Worm (Caenorhabditis elegans) whole organism, late embryonic: ENCODE results near the gene cyp-33C11.
A peak's percentile ranks its signal among the peaks of the same experiment; 100 is the strongest.

Experiments
- C08G9.2 ChIP-seq: sonication (generic microtip); optimal IDR thresholded peaks from 2 replicates; lab custom pipeline; 2016; ENCODE audit warnings: mild to moderate bottlenecking, missing genetic modification characterization, moderate library complexity, missing compliant biosample characterization
- F13H6.1 ChIP-seq: sonication (generic microtip); optimal IDR thresholded peaks from 2 replicates; lab custom pipeline; 2016; ENCODE audit warnings: missing genetic modification characterization, missing compliant biosample characterization
- K02D7.2 ChIP-seq: sonication (generic microtip); optimal IDR thresholded peaks from 2 replicates; lab custom pipeline; 2017; ENCODE audit warnings: mild to moderate bottlenecking, missing genetic modification characterization, missing compliant biosample characterization
- K09A11.1 ChIP-seq: sonication (generic microtip); optimal IDR thresholded peaks from 2 replicates; lab custom pipeline; 2017; ENCODE audit warnings: antibody characterized with exemption, mild to moderate bottlenecking, missing genetic modification characterization, missing compliant biosample characterization; ENCODE audit not compliant: insufficient read depth
- ama-1 ChIP-seq: fragments of 150-350 bp; optimal IDR thresholded peaks from 2 replicates; lab custom pipeline; 2014
- ceh-18 ChIP-seq: sonication (generic microtip); optimal IDR thresholded peaks from 2 replicates; lab custom pipeline; 2016; ENCODE audit warnings: missing genetic modification characterization, missing compliant biosample characterization
- ceh-19 ChIP-seq: fragments of 200-800 bp; sonication (Bioruptor generic); optimal IDR thresholded peaks from 2 replicates; lab custom pipeline; 2018; ENCODE audit warnings: mild to moderate bottlenecking, missing genetic modification characterization, missing compliant biosample characterization
- ceh-2 ChIP-seq: sonication (generic microtip); optimal IDR thresholded peaks from 2 replicates; lab custom pipeline; 2016; ENCODE audit warnings: missing genotype, missing genetic modification characterization, missing compliant biosample characterization
- ceh-24 ChIP-seq: sonication (generic microtip); optimal IDR thresholded peaks from 2 replicates; lab custom pipeline; 2016; ENCODE audit warnings: mild to moderate bottlenecking, missing genetic modification characterization, missing compliant biosample characterization
- ceh-30 ChIP-seq: fragments of 150-350 bp; optimal IDR thresholded peaks from 2 replicates; lab custom pipeline; 2014; ENCODE audit warnings: missing biosample characterization, missing genetic modification characterization
- ceh-48 ChIP-seq: sonication (generic microtip); optimal IDR thresholded peaks from 2 replicates; lab custom pipeline; 2016; ENCODE audit warnings: missing genetic modification characterization, inconsistent platforms, missing compliant biosample characterization
- ceh-9 ChIP-seq: sonication (generic microtip); optimal IDR thresholded peaks from 2 replicates; lab custom pipeline; 2016; ENCODE audit warnings: mild to moderate bottlenecking, missing genetic modification characterization, inconsistent platforms, missing compliant biosample characterization
- che-1 ChIP-seq: sonication (generic microtip); optimal IDR thresholded peaks from 2 replicates; lab custom pipeline; 2016; ENCODE audit warnings: mild to moderate bottlenecking, missing genetic modification characterization, missing compliant biosample characterization
- dmd-4 ChIP-seq: sonication (generic microtip); optimal IDR thresholded peaks from 2 replicates; lab custom pipeline; 2016; ENCODE audit warnings: borderline replicate concordance, missing genetic modification characterization, missing compliant biosample characterization
- elt-2 ChIP-seq: sonication (generic microtip); optimal IDR thresholded peaks from 2 replicates; lab custom pipeline; 2016; ENCODE audit warnings: missing genetic modification reagents, missing genetic modification characterization, missing compliant biosample characterization
- ets-4 ChIP-seq: sonication (generic microtip); optimal IDR thresholded peaks from 2 replicates; lab custom pipeline; 2016; ENCODE audit warnings: missing genetic modification characterization, missing compliant biosample characterization
- fkh-10 ChIP-seq: fragments of 150-350 bp; optimal IDR thresholded peaks from 2 replicates; lab custom pipeline; 2014; ENCODE audit warnings: missing biosample characterization, missing genetic modification reagents, missing genetic modification characterization
- fkh-6 ChIP-seq: sonication (generic microtip); optimal IDR thresholded peaks from 2 replicates; lab custom pipeline; 2016; ENCODE audit warnings: missing genetic modification characterization, missing compliant biosample characterization
- gmeb-2 ChIP-seq: sonication (generic microtip); optimal IDR thresholded peaks from 2 replicates; lab custom pipeline; 2016; ENCODE audit warnings: missing genetic modification characterization, inconsistent platforms, missing compliant biosample characterization
- hlh-15 ChIP-seq: sonication (generic microtip); optimal IDR thresholded peaks from 2 replicates; lab custom pipeline; 2016; ENCODE audit warnings: missing genetic modification characterization, missing compliant biosample characterization
- hlh-30 ChIP-seq: sonication (generic microtip); optimal IDR thresholded peaks from 2 replicates; lab custom pipeline; 2017; ENCODE audit warnings: antibody characterized with exemption, missing genetic modification characterization, missing compliant biosample characterization; ENCODE audit not compliant: insufficient read depth
- lim-6 ChIP-seq: sonication (generic microtip); optimal IDR thresholded peaks from 2 replicates; lab custom pipeline; 2016; ENCODE audit warnings: missing genetic modification characterization, missing compliant biosample characterization
- lin-11 ChIP-seq: fragments of 200-800 bp; sonication (Bioruptor generic); optimal IDR thresholded peaks from 2 replicates; lab custom pipeline; 2018; ENCODE audit warnings: mild to moderate bottlenecking, missing genetic modification characterization, missing compliant biosample characterization
- madf-2 ChIP-seq: sonication (generic microtip); optimal IDR thresholded peaks from 2 replicates; lab custom pipeline; 2017; ENCODE audit warnings: missing genetic modification characterization, missing compliant biosample characterization
- nfya-1 ChIP-seq: sonication (generic microtip); optimal IDR thresholded peaks from 2 replicates; lab custom pipeline; 2017; ENCODE audit warnings: missing genetic modification characterization, mild to moderate bottlenecking, missing compliant biosample characterization, antibody characterized with exemption, moderate library complexity
- nhr-11 ChIP-seq: fragments of 150-350 bp; optimal IDR thresholded peaks from 2 replicates; lab custom pipeline; 2014; ENCODE audit warnings: missing biosample characterization, missing genetic modification characterization
- npax-4 ChIP-seq: sonication (generic microtip); optimal IDR thresholded peaks from 2 replicates; lab custom pipeline; 2016; ENCODE audit warnings: missing genetic modification characterization, missing compliant biosample characterization
- odd-2 ChIP-seq: sonication (generic microtip); optimal IDR thresholded peaks from 2 replicates; lab custom pipeline; 2017; ENCODE audit warnings: antibody characterized with exemption, mild to moderate bottlenecking, missing genetic modification characterization, missing compliant biosample characterization
- pag-3 ChIP-seq: sonication (generic microtip); optimal IDR thresholded peaks from 2 replicates; lab custom pipeline; 2016; ENCODE audit warnings: missing compliant biosample characterization, missing genetic modification characterization, borderline replicate concordance
- pha-2 ChIP-seq: sonication (generic microtip); optimal IDR thresholded peaks from 2 replicates; lab custom pipeline; 2017; ENCODE audit warnings: mild to moderate bottlenecking, missing genetic modification characterization, missing compliant biosample characterization
- pha-4 ChIP-seq: fragments of 150-350 bp; optimal IDR thresholded peaks from 2 replicates; lab custom pipeline; 2018; ENCODE audit warnings: missing biosample characterization, missing genetic modification reagents, missing genetic modification characterization
- pqm-1 ChIP-seq: sonication (generic microtip); optimal IDR thresholded peaks from 2 replicates; lab custom pipeline; 2016; ENCODE audit warnings: missing genetic modification characterization, missing compliant biosample characterization
- pros-1 ChIP-seq: fragments of 150-350 bp; optimal IDR thresholded peaks from 2 replicates; lab custom pipeline; 2014; ENCODE audit warnings: missing biosample characterization, missing genetic modification reagents, missing genetic modification characterization
- rnt-1 ChIP-seq: sonication (generic microtip); optimal IDR thresholded peaks from 2 replicates; lab custom pipeline; 2016; ENCODE audit warnings: missing genetic modification characterization, missing compliant biosample characterization
- sdc-2 ChIP-seq: sonication (generic microtip); optimal IDR thresholded peaks from 2 replicates; lab custom pipeline; 2016; ENCODE audit warnings: missing genotype, missing genetic modification characterization, missing compliant biosample characterization
- sox-4 ChIP-seq: sonication (generic microtip); optimal IDR thresholded peaks from 2 replicates; lab custom pipeline; 2017; ENCODE audit warnings: mild to moderate bottlenecking, missing genetic modification characterization, inconsistent platforms, missing compliant biosample characterization
- tbx-7 ChIP-seq: sonication (generic microtip); optimal IDR thresholded peaks from 2 replicates; lab custom pipeline; 2016; ENCODE audit warnings: missing genotype, missing genetic modification characterization, missing compliant biosample characterization
- ttx-3 ChIP-seq: sonication (generic microtip); optimal IDR thresholded peaks from 2 replicates; lab custom pipeline; 2016; ENCODE audit warnings: missing genetic modification reagents, missing genetic modification characterization, missing compliant biosample characterization
- unc-3 ChIP-seq, 2 experiments: fragments of 200-800 bp in 1 of 2; sonication (Bioruptor generic) in 1 of 2; sonication (generic microtip) in 1 of 2; conservative IDR thresholded peaks in 1 of 2; optimal IDR thresholded peaks in 1 of 2; 2 replicates each; pipeline versions ENCODE4 v1.3.6 to Lab custom; 2016 to 2022; ENCODE audit warnings: missing compliant biosample characterization in 2 of 2, missing genetic modification characterization in 2 of 2, missing genetic modification reagents in 1 of 2
- unc-42 ChIP-seq: sonication (generic microtip); optimal IDR thresholded peaks from 2 replicates; lab custom pipeline; 2016; ENCODE audit warnings: missing genotype, missing genetic modification characterization, missing compliant biosample characterization
- unc-55 ChIP-seq: sonication (generic microtip); optimal IDR thresholded peaks from 2 replicates; lab custom pipeline; 2017; ENCODE audit warnings: missing biosample characterization, missing genetic modification reagents, missing genetic modification characterization

cyp-33C11 gene

DNA sequence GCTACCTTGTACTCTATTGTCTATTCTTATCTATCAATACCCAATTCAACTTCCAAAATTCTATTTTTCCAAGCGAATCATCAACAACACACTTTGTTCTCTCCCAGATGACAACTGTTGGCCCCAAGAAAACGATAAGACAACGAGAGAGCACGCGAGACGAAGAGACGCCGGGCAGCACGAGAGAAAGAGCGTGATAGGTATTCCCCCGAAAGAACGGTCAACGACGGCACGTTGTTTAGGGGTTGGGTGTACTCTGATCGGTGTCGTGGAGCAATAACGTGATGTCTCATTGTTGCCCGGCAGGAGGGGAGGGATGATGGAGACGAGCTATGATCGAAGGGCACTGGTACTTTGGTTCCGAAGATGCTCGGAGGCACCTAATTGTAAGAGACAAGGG lies 18.5 kb upstream of the cyp-33C11 start (continued):
- no peak for TF ChIP-seq pag-3 (tag; lab: Kevin White, UChicago)
- no peak for TF ChIP-seq unc-3 (GFP tag; conservative IDR thresholded peaks at IDR 0.05; lab: Robert Waterston, UW)
- TF ChIP-seq unc-3 (tag; optimal IDR thresholded peaks at IDR 0.05; lab: Kevin White, UChicago), result no peak
- peak; percentile 49 for TF ChIP-seq F13H6.1 (tag; lab: Kevin White, UChicago)
- no peak for TF ChIP-seq pros-1 (tag; lab: Kevin White, UChicago)
- TF ChIP-seq lin-11 (tag; lab: Kevin White, UChicago), result no peak
- TF ChIP-seq hlh-30 (tag; lab: Kevin White, UChicago), result peak; percentile 91
- TF ChIP-seq sdc-2 (tag; lab: Kevin White, UChicago), result no peak
- no peak for TF ChIP-seq fkh-10 (GFP tag; lab: Kevin White, UChicago)
- TF ChIP-seq pha-4, result no peak
- TF ChIP-seq che-1 (tag; lab: Kevin White, UChicago), result no peak
- TF ChIP-seq odd-2 (tag; lab: Kevin White, UChicago), result no peak
- TF ChIP-seq tbx-7 (tag; lab: Kevin White, UChicago), result no peak
- peak; percentile 78 for TF ChIP-seq nfya-1 (tag; lab: Kevin White, UChicago)
- TF ChIP-seq madf-2 (tag; lab: Kevin White, UChicago), result no peak
- no peak for TF ChIP-seq ceh-9 (tag; lab: Kevin White, UChicago)
- TF ChIP-seq dmd-4 (tag; lab: Kevin White, UChicago), result no peak
- no peak for TF ChIP-seq pha-2 (tag; lab: Kevin White, UChicago)
- no peak for TF ChIP-seq C08G9.2 (tag; lab: Kevin White, UChicago)

- TF ChIP-seq hlh-30 (tag; lab: Kevin White, UChicago) (peak; percentile 7), K09A11.1 (tag; lab: Kevin White, UChicago) (no peak), che-1 (tag; lab: Kevin White, UChicago) (no peak), unc-42 (tag; lab: Kevin White, UChicago) (no peak), tbx-7 (tag; lab: Kevin White, UChicago) (no peak), ama-1 (lab: Kevin White, UChicago) (no peak)
- TF ChIP-seq, all 69 proteins: peak for 1
Observed at ce11 chrV:730216-730615, 17.4 kb upstream of the cyp-33C11 start.

- TF ChIP-seq tbx-7 (tag; lab: Kevin White, UChicago) (no peak), hlh-30 (tag; lab: Kevin White, UChicago) (peak; percentile 6)
Observed at ce11 chrV:728822-729493, 16.2 kb upstream of the cyp-33C11 start.

DNA sequence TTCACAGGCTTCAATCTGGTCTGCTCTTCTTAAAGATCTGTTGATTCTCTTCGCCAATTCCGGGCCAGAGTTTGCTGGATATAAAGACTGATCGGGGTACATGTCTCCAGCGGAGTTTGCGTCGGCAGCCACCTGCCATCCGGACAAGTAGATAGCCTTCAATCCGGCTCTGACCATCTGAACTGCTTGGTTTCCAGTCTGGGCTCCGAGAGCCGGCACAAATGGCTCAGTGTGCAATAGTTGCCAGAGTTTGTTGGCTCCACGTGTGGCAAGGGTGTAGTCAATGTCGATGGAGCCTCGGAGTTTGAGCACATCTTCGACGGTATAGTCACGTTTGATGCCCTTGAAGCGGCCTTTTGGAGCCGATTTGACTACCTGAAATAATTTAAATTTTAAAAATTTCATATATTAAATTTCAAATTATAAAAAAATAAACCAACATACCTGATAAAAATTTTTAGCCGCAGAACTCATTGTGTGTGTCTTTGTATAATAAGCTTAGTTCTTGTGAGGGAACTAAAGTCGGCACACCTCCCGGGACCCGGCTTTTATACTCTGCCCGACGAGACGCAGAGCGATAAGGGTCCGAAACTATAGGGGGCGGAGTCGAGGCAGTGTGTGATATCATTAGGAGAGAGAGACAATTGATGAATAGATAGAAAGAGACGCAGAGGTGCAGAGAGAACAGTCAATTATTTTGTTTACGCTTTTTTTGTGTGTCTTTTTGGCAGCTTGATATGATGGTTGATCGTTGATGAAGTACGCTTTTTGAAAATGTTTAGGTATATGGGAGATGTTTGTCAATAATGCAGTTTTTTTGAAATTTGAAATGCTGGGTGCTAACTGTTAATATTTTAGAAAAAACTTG lies 14.9 kb upstream of the cyp-33C11 start, which contains the start of the genes icl-1 and srh-2:
TSS of gene icl-1 (minus strand) at position 521 of the 868 bp plus-strand sequence.
TSS of gene srh-2 (plus strand) at position 818 of the 868 bp plus-strand sequence.
- TF ChIP-seq nfya-1 (tag; lab: Kevin White, UChicago), result peak; percentile 19
- no peak for TF ChIP-seq ceh-19
- TF ChIP-seq K02D7.2, result peak; percentile 2
- no peak for TF ChIP-seq ceh-24 (tag; lab: Kevin White, UChicago)
- TF ChIP-seq hlh-30 (tag; lab: Kevin White, UChicago), result no peak
- no peak for TF ChIP-seq lim-6
- no peak for TF ChIP-seq gmeb-2 (tag; lab: Kevin White, UChicago)
- TF ChIP-seq ttx-3 (tag; lab: Kevin White, UChicago), result no peak
- peak; percentile 78 for TF ChIP-seq elt-2
- TF ChIP-seq nhr-11 (tag; lab: Kevin White, UChicago), result no peak
- no peak for TF ChIP-seq hlh-15
- TF ChIP-seq tbx-7 (tag; lab: Kevin White, UChicago), result no peak
- TF ChIP-seq sox-4 (tag; lab: Kevin White, UChicago), result no peak
- TF ChIP-seq ets-4 (tag; lab: Kevin White, UChicago), result no peak
- peak; percentile 19 for TF ChIP-seq unc-55 (GFP tag; lab: Kevin White, UChicago)
- TF ChIP-seq F13H6.1 (tag; lab: Kevin White, UChicago), result no peak
- TF ChIP-seq ceh-18 (tag; lab: Kevin White, UChicago), result peak; percentile 14
- TF ChIP-seq fkh-6 (tag; lab: Kevin White, UChicago), result no peak
- TF ChIP-seq ceh-9 (tag; lab: Kevin White, UChicago), result no peak
- no peak for TF ChIP-seq pqm-1 (tag; lab: Kevin White, UChicago)
- no peak for TF ChIP-seq ceh-30 (tag; lab: Kevin White, UChicago)
- no peak for TF ChIP-seq dmd-4 (tag; lab: Kevin White, UChicago)
- TF ChIP-seq rnt-1 (tag; lab: Kevin White, UChicago), result no peak
- no peak for TF ChIP-seq ceh-2 (tag; lab: Kevin White, UChicago)
- TF ChIP-seq npax-4, result no peak
- no peak for TF ChIP-seq pha-4
- no peak for TF ChIP-seq ceh-48 (tag; lab: Kevin White, UChicago)
